Worm (Caenorhabditis elegans) whole organism, L3 larva: ENCODE results near the gene F11G11.15.
"Not testable (repeated sequence)": the region's sequence is repeated elsewhere in the genome, so short reads cannot be mapped to it uniquely, and the experiment has no call there.

Experiments
- ZK546.5 ChIP-seq: sonication (generic microtip); optimal IDR thresholded peaks from 2 replicates; lab custom pipeline; 2017; ENCODE audit warnings: missing biosample characterization, missing genetic modification characterization
- elt-1 ChIP-seq: fragments of 150-350 bp; optimal IDR thresholded peaks from 2 replicates; lab custom pipeline; 2014; ENCODE audit warnings: missing biosample characterization, missing genetic modification characterization
- elt-2 ChIP-seq: sonication (generic microtip); optimal IDR thresholded peaks from 2 replicates; lab custom pipeline; 2016; ENCODE audit warnings: missing genetic modification reagents, mild to moderate bottlenecking, missing genetic modification characterization, missing compliant biosample characterization
- elt-3 ChIP-seq, 3 experiments: fragments of 150-350 bp in 1 of 3; sonication (generic microtip) in 2 of 3; optimal IDR thresholded peaks; 2 replicates in 2 of 3; 4 replicates in 1 of 3; lab custom pipeline; 2014 to 2017; ENCODE audit warnings: missing biosample characterization in 3 of 3, missing genetic modification characterization in 3 of 3
- nhr-25 ChIP-seq: sonication (generic microtip); optimal IDR thresholded peaks from 2 replicates; lab custom pipeline; 2017; ENCODE audit warnings: missing biosample characterization, missing genetic modification characterization
- skn-1 ChIP-seq: fragments of 150-350 bp; optimal IDR thresholded peaks from 2 replicates; lab custom pipeline; 2014; ENCODE audit warnings: missing biosample characterization, missing genetic modification characterization
- unc-62 ChIP-seq: fragments of 150-350 bp; sonication (generic microtip); optimal IDR thresholded peaks from 4 replicates; lab custom pipeline; 2014; ENCODE audit warnings: missing biosample characterization, missing genetic modification reagents, missing genetic modification characterization

DNA sequence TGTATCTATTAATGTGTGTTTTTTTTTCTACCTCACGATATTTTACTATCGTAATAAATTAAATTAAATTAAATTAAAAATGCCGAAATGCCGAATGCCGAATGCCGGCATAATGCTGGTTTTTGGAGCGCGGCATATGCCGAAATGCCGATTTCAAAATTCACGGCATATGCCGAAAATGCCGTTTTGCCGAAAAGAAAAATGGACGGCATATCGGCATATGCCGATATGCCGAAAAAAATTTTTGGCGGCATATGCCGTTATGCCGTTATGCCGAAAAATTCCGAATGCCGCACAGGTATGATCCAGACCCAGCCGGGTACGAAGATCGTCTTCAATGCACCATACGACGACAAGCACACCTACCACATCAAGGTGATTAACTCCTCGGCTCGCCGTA, 23.9 kb downstream of the F11G11.15 start, which contains the start of gene msp-32:
- not testable (repeated sequence) for TF ChIP-seq ZK546.5; elt-1 (tag; lab: Kevin White, UChicago); nhr-25 (tag; lab: Kevin White, UChicago); elt-2 (tag; lab: Kevin White, UChicago); skn-1 (tag; lab: Kevin White, UChicago); elt-3 (tag; optimal IDR thresholded peaks at IDR 0.05; lab: Kevin White, UChicago); unc-62 (GFP tag; lab: Kevin White, UChicago)
